Worm (Caenorhabditis elegans) whole organism, L1 larva: Measurements from ENCODE around the gene pgap-1.

Experiments
- C04F5.9 ChIP-seq: sonication (generic microtip); optimal IDR thresholded peaks from 2 replicates; lab custom pipeline; 2016; ENCODE audit warnings: missing genetic modification characterization, missing compliant biosample characterization
- C16A3.4 ChIP-seq: fragments of 150-350 bp; optimal IDR thresholded peaks from 2 replicates; lab custom pipeline; 2014; ENCODE audit warnings: missing biosample characterization, missing genetic modification characterization
- Y116A8C.19 ChIP-seq: sonication (generic microtip); optimal IDR thresholded peaks from 2 replicates; lab custom pipeline; 2016; ENCODE audit warnings: missing compliant biosample characterization, missing genetic modification characterization, borderline replicate concordance
- alr-1 ChIP-seq: fragments of 200-800 bp; sonication (Bioruptor generic); optimal IDR thresholded peaks from 2 replicates; lab custom pipeline; 2018; ENCODE audit warnings: borderline replicate concordance, mild to moderate bottlenecking, missing genetic modification characterization, missing compliant biosample characterization
- ceh-63 ChIP-seq: fragments of 200-800 bp; sonication (Bioruptor generic); optimal IDR thresholded peaks from 2 replicates; lab custom pipeline; 2018; ENCODE audit warnings: mild to moderate bottlenecking, missing genetic modification characterization, missing compliant biosample characterization
- ceh-82 ChIP-seq, 3 experiments: fragments of 150-350 bp in 1 of 3; sonication (generic microtip) in 2 of 3; optimal IDR thresholded peaks; 2 replicates each; lab custom pipeline; 2014 to 2017; ENCODE audit warnings: missing biosample characterization in 3 of 3, missing genetic modification characterization in 3 of 3
- ceh-90 ChIP-seq: sonication (generic microtip); optimal IDR thresholded peaks from 2 replicates; lab custom pipeline; 2016; ENCODE audit warnings: missing genetic modification characterization, missing compliant biosample characterization
- dsc-1 ChIP-seq: sonication (generic microtip); optimal IDR thresholded peaks from 2 replicates; lab custom pipeline; 2016; ENCODE audit warnings: mild to moderate bottlenecking, missing genetic modification characterization, missing compliant biosample characterization
- efl-1 ChIP-seq, 4 experiments: fragments of 150-350 bp; optimal IDR thresholded peaks in 3 of 4; peaks in 1 of 4; 1 replicate in 1 of 4; 2 replicates in 3 of 4; lab custom pipeline; 2014; ENCODE audit warnings: missing biosample characterization in 2 of 4, missing genetic modification characterization in 2 of 4, missing genetic modification reagents in 2 of 4
- efl-3 ChIP-seq: fragments of 200-800 bp; sonication (Bioruptor generic); optimal IDR thresholded peaks from 2 replicates; lab custom pipeline; 2018; ENCODE audit warnings: mild to moderate bottlenecking, missing genetic modification characterization, missing compliant biosample characterization
- egl-27 ChIP-seq, 2 experiments: fragments of 150-350 bp in 1 of 2; sonication (generic microtip); optimal IDR thresholded peaks; 3 replicates each; lab custom pipeline; 2017 to 2018; ENCODE audit warnings: missing biosample characterization in 2 of 2, missing genetic modification characterization in 2 of 2, missing genetic modification reagents in 2 of 2
- elt-2 ChIP-seq: sonication (generic microtip); optimal IDR thresholded peaks from 2 replicates; lab custom pipeline; 2016; ENCODE audit warnings: missing genetic modification characterization, mild to moderate bottlenecking, inconsistent platforms, missing compliant biosample characterization, missing genetic modification reagents
- hpl-2 ChIP-seq: fragments of 150-350 bp; optimal IDR thresholded peaks from 2 replicates; lab custom pipeline; 2014; ENCODE audit warnings: missing biosample characterization, missing genetic modification reagents, missing genetic modification characterization
- irx-1 ChIP-seq: sonication (generic microtip); optimal IDR thresholded peaks from 2 replicates; lab custom pipeline; 2016; ENCODE audit warnings: missing genetic modification characterization, missing compliant biosample characterization
- isw-1 ChIP-seq: fragments of 200-800 bp; sonication (Bioruptor generic); IDR thresholded peaks from 2 replicates; pipeline ENCODE4 v1.3.6; 2022; ENCODE audit warnings: missing genetic modification characterization, missing compliant biosample characterization
- lin-13 ChIP-seq: fragments of 150-350 bp; optimal IDR thresholded peaks from 2 replicates; lab custom pipeline; 2014; ENCODE audit warnings: missing biosample characterization, missing genetic modification reagents, missing genetic modification characterization
- lin-14 ChIP-seq: fragments of 200-800 bp; sonication (Bioruptor generic); optimal IDR thresholded peaks from 2 replicates; lab custom pipeline; 2018; ENCODE audit warnings: mild to moderate bottlenecking, missing genetic modification characterization, moderate library complexity, missing compliant biosample characterization
- lin-15B ChIP-seq: fragments of 150-350 bp; sonication (generic microtip); optimal IDR thresholded peaks from 3 replicates; lab custom pipeline; 2014; ENCODE audit warnings: missing biosample characterization, missing genetic modification characterization
- lin-39 ChIP-seq: fragments of 150-350 bp; optimal IDR thresholded peaks from 2 replicates; lab custom pipeline; 2014; ENCODE audit warnings: missing biosample characterization, missing genetic modification reagents, missing genetic modification characterization
- lsy-2 ChIP-seq, 2 experiments: fragments of 150-350 bp; optimal IDR thresholded peaks; 2 replicates each; lab custom pipeline; 2014; ENCODE audit warnings: missing biosample characterization in 2 of 2, missing genetic modification characterization in 2 of 2
- mdl-1 ChIP-seq, 2 experiments: fragments of 150-350 bp; optimal IDR thresholded peaks; 2 replicates each; lab custom pipeline; 2014 to 2017; ENCODE audit warnings: missing biosample characterization in 2 of 2, missing genetic modification characterization in 2 of 2, inconsistent platforms in 1 of 2
- mep-1 ChIP-seq: fragments of 150-350 bp; optimal IDR thresholded peaks from 2 replicates; lab custom pipeline; 2014; ENCODE audit warnings: missing biosample characterization, missing genetic modification characterization
- nhr-11 ChIP-seq: fragments of 150-350 bp; optimal IDR thresholded peaks from 2 replicates; lab custom pipeline; 2014; ENCODE audit warnings: missing biosample characterization, missing genetic modification characterization
- nhr-19 ChIP-seq: fragments of 200-800 bp; sonication (Bioruptor generic); conservative IDR thresholded peaks from 2 replicates; pipeline ENCODE4 v1.3.6; 2022; ENCODE audit warnings: missing genetic modification characterization, missing compliant biosample characterization
- nhr-20 ChIP-seq: sonication (generic microtip); optimal IDR thresholded peaks from 2 replicates; lab custom pipeline; 2016; ENCODE audit warnings: mild to moderate bottlenecking, missing genetic modification characterization, missing compliant biosample characterization
- nhr-28 ChIP-seq: fragments of 150-350 bp; optimal IDR thresholded peaks from 2 replicates; lab custom pipeline; 2014; ENCODE audit warnings: missing biosample characterization, missing genetic modification characterization
- nhr-77 ChIP-seq: fragments of 150-350 bp; optimal IDR thresholded peaks from 2 replicates; lab custom pipeline; 2014; ENCODE audit warnings: missing biosample characterization, missing genetic modification characterization
- nhr-84 ChIP-seq: sonication (generic microtip); optimal IDR thresholded peaks from 2 replicates; lab custom pipeline; 2017; ENCODE audit warnings: missing biosample characterization, missing genetic modification characterization
- nhr-85 ChIP-seq: sonication (generic microtip); peaks from one replicate; lab custom pipeline; 2016; ENCODE audit warnings: missing genetic modification characterization, inconsistent platforms, missing compliant biosample characterization
- rnt-1 ChIP-seq: sonication (generic microtip); optimal IDR thresholded peaks from 2 replicates; lab custom pipeline; 2016; ENCODE audit warnings: mild to moderate bottlenecking, missing genetic modification characterization, moderate library complexity, missing compliant biosample characterization
- skn-1 ChIP-seq: fragments of 150-350 bp; optimal IDR thresholded peaks from 2 replicates; lab custom pipeline; 2014; ENCODE audit warnings: missing biosample characterization, missing genetic modification characterization
- snpc-4 ChIP-seq: fragments of 150-350 bp; optimal IDR thresholded peaks from 2 replicates; lab custom pipeline; 2014; ENCODE audit warnings: missing biosample characterization, missing genetic modification characterization
- snu-23 ChIP-seq: sonication (generic microtip); optimal IDR thresholded peaks from 2 replicates; lab custom pipeline; 2016; ENCODE audit warnings: missing genetic modification characterization, missing compliant biosample characterization
- sptf-1 ChIP-seq: fragments of 150-350 bp; optimal IDR thresholded peaks from 2 replicates; lab custom pipeline; 2014; ENCODE audit warnings: missing biosample characterization, missing genetic modification characterization
- sup-37 ChIP-seq: fragments of 200-800 bp; sonication (Bioruptor generic); optimal IDR thresholded peaks from 2 replicates; lab custom pipeline; 2018; ENCODE audit warnings: mild to moderate bottlenecking, missing genetic modification characterization, missing compliant biosample characterization
- tlp-1 ChIP-seq: fragments of 150-350 bp; optimal IDR thresholded peaks from 2 replicates; lab custom pipeline; 2014; ENCODE audit warnings: missing biosample characterization, missing genetic modification characterization
- unc-130 ChIP-seq: fragments of 150-350 bp; optimal IDR thresholded peaks from 2 replicates; lab custom pipeline; 2017; ENCODE audit warnings: missing biosample characterization, missing genetic modification characterization, inconsistent platforms
- unc-30 ChIP-seq: sonication (generic microtip); optimal IDR thresholded peaks from 2 replicates; lab custom pipeline; 2017; ENCODE audit warnings: missing biosample characterization, missing genetic modification characterization
- unc-86 ChIP-seq: sonication (generic microtip); optimal IDR thresholded peaks from 2 replicates; lab custom pipeline; 2016; ENCODE audit warnings: missing genetic modification characterization, missing compliant biosample characterization
- vab-15 ChIP-seq: sonication (generic microtip); optimal IDR thresholded peaks from 2 replicates; lab custom pipeline; 2017; ENCODE audit warnings: missing genotype, mild to moderate bottlenecking, missing genetic modification characterization, missing compliant biosample characterization
- zag-1 ChIP-seq: fragments of 150-350 bp; optimal IDR thresholded peaks from 2 replicates; lab custom pipeline; 2014; ENCODE audit warnings: missing biosample characterization, missing genetic modification characterization
- zip-4 ChIP-seq: fragments of 200-800 bp; sonication (Bioruptor generic); optimal IDR thresholded peaks from 2 replicates; lab custom pipeline; 2018; ENCODE audit warnings: mild to moderate bottlenecking, missing genetic modification characterization, moderate library complexity, missing compliant biosample characterization

Gene pgap-1

ce11 chrV:11199497-11199896 lies 42.2 kb upstream of the pgap-1 start:
- TF ChIP-seq ceh-90 (no peak), nhr-84 (tag; lab: Kevin White, UChicago) (no peak), elt-2 (tag; lab: Kevin White, UChicago) (no peak), unc-86 (tag; lab: Kevin White, UChicago) (no peak), lin-14 (GFP tag; lab: Kevin White, UChicago) (peak; percentile 57), ceh-82 (tag; optimal IDR thresholded peaks at IDR 0.05; lab: Kevin White, UChicago) (peak in 1 of 3 experiments; percentile 2), mdl-1 (tag; optimal IDR thresholded peaks at IDR 0.05; lab: Kevin White, UChicago) (no peak), sup-37 (no peak), lin-15B (no peak), tlp-1 (tag; lab: Kevin White, UChicago) (no peak), sptf-1 (no peak), mep-1 (tag; lab: Kevin White, UChicago) (peak; percentile 35), nhr-20 (tag; lab: Kevin White, UChicago) (no peak), C16A3.4 (tag; lab: Kevin White, UChicago) (no peak), lin-13 (GFP tag; lab: Kevin White, UChicago) (no peak), C04F5.9 (tag; lab: Kevin White, UChicago) (no peak), nhr-85 (tag; lab: Kevin White, UChicago) (peak; percentile 69), ceh-63 (no peak), efl-3 (GFP tag; lab: Kevin White, UChicago) (no peak), vab-15 (tag; lab: Kevin White, UChicago) (no peak), lin-39 (tag; lab: Kevin White, UChicago) (no peak), dsc-1 (no peak), rnt-1 (no peak), irx-1 (no peak), nhr-19 (GFP tag; lab: Robert Waterston, UW) (no peak), skn-1 (tag; lab: Kevin White, UChicago) (no peak), alr-1 (no peak), unc-130 (tag; lab: Kevin White, UChicago) (no peak), Y116A8C.19 (no peak), zip-4 (no peak), hpl-2 (GFP tag; lab: Kevin White, UChicago) (no peak), efl-1 (optimal IDR thresholded peaks at IDR 0.05; lab: Kevin White, UChicago) (no peak), efl-1 (GFP tag; optimal IDR thresholded peaks at IDR 0.05 in 1 of 2; lab: Kevin White, UChicago) (peak in 1 of 2 experiments; percentile 84), nhr-77 (tag; lab: Kevin White, UChicago) (no peak)

ce11 chrV:11200316-11200715 lies 41.4 kb upstream of the pgap-1 start, which contains the start of gene K10D6.3:
Gene K10D6.3 (plus strand): TSS chrV:11200616.
- TF ChIP-seq dsc-1 (no peak), nhr-28 (tag; lab: Kevin White, UChicago) (no peak), egl-27 (tag; optimal IDR thresholded peaks at IDR 0.05; lab: Kevin White, UChicago) (no peak), lsy-2 (tag; optimal IDR thresholded peaks at IDR 0.05; lab: Kevin White, UChicago) (no peak), snu-23 (no peak), alr-1 (no peak), nhr-20 (tag; lab: Kevin White, UChicago) (no peak), snpc-4 (tag; lab: Kevin White, UChicago) (no peak), sup-37 (no peak), unc-30 (tag; lab: Kevin White, UChicago) (no peak), skn-1 (tag; lab: Kevin White, UChicago) (no peak), zag-1 (no peak), elt-2 (tag; lab: Kevin White, UChicago) (no peak), nhr-11 (no peak), ceh-82 (tag; optimal IDR thresholded peaks at IDR 0.05; lab: Kevin White, UChicago) (no peak), efl-3 (GFP tag; lab: Kevin White, UChicago) (no peak), mdl-1 (tag; optimal IDR thresholded peaks at IDR 0.05; lab: Kevin White, UChicago) (no peak), isw-1 (GFP tag; lab: Robert Waterston, UW) (no peak), C16A3.4 (tag; lab: Kevin White, UChicago) (no peak)
